Worm (Caenorhabditis elegans) whole organism, L4 larva: Measurements from ENCODE around the gene mrps-23.

ENCODE experiments used
- F49E8.2 ChIP-seq: sonication (generic microtip); optimal IDR thresholded peaks from 2 replicates; lab custom pipeline; 2016; ENCODE audit warnings: missing compliant biosample characterization, mild to moderate bottlenecking, missing genetic modification characterization, borderline replicate concordance
- T20F7.1 ChIP-seq: fragments of 200-800 bp; sonication (Bioruptor generic); optimal IDR thresholded peaks from 2 replicates; lab custom pipeline; 2018; ENCODE audit warnings: mild to moderate bottlenecking, missing genetic modification characterization, missing compliant biosample characterization
- T26A8.4 ChIP-seq: fragments of 200-800 bp; sonication (Bioruptor generic); IDR thresholded peaks from 2 replicates; pipeline ENCODE4 v1.3.6; 2022; ENCODE audit warnings: missing genetic modification characterization, missing compliant biosample characterization
- Y105C5A.15 ChIP-seq: fragments of 200-800 bp; sonication (Bioruptor generic); IDR thresholded peaks from 2 replicates; pipeline ENCODE4 v1.3.6; 2022; ENCODE audit warnings: missing genetic modification characterization, missing compliant biosample characterization
- Y48G9A.11 ChIP-seq: fragments of 200-800 bp; sonication (Bioruptor generic); IDR thresholded peaks from 2 replicates; pipeline ENCODE4 v1.3.6; 2022; ENCODE audit warnings: missing genetic modification reagents, missing genetic modification characterization, missing compliant biosample characterization
- Y5F2A.4 ChIP-seq: fragments of 200-800 bp; sonication (Bioruptor generic); optimal IDR thresholded peaks from 2 replicates; lab custom pipeline; 2018; ENCODE audit warnings: mild to moderate bottlenecking, missing genetic modification characterization, missing compliant biosample characterization
- ceh-20 ChIP-seq: fragments of 200-800 bp; sonication (Bioruptor generic); IDR thresholded peaks from 2 replicates; pipeline ENCODE4 v1.3.6; 2022; ENCODE audit warnings: missing genetic modification reagents, missing genetic modification characterization, missing compliant biosample characterization
- ceh-32 ChIP-seq: sonication (generic microtip); optimal IDR thresholded peaks from 2 replicates; lab custom pipeline; 2016; ENCODE audit warnings: mild to moderate bottlenecking, missing genetic modification characterization, missing compliant biosample characterization; ENCODE audit not compliant: poor library complexity
- ceh-82 ChIP-seq: sonication (generic microtip); optimal IDR thresholded peaks from 2 replicates; lab custom pipeline; 2017; ENCODE audit warnings: missing biosample characterization, missing genetic modification characterization
- ctbp-1 ChIP-seq: fragments of 200-800 bp; sonication (Bioruptor generic); IDR thresholded peaks from 2 replicates; pipeline ENCODE4 v1.3.6; 2022; ENCODE audit warnings: missing genetic modification reagents, missing genetic modification characterization, missing compliant biosample characterization
- daf-16 ChIP-seq, 3 experiments: sonication (generic microtip); optimal IDR thresholded peaks; 2 replicates each; lab custom pipeline; 2016 to 2017; ENCODE audit warnings: missing genetic modification characterization in 3 of 3, missing genetic modification reagents in 3 of 3, mild to moderate bottlenecking in 2 of 3, missing compliant biosample characterization in 2 of 3, missing biosample characterization in 1 of 3, moderate library complexity in 1 of 3
- dpl-1 ChIP-seq: fragments of 150-350 bp; optimal IDR thresholded peaks from 2 replicates; lab custom pipeline; 2014; ENCODE audit warnings: missing biosample characterization, missing genetic modification reagents, missing genetic modification characterization
- dve-1 ChIP-seq: sonication (generic microtip); optimal IDR thresholded peaks from 2 replicates; lab custom pipeline; 2017; ENCODE audit warnings: antibody characterized with exemption, mild to moderate bottlenecking, missing genetic modification characterization, missing compliant biosample characterization; ENCODE audit not compliant: insufficient read depth
- gei-8 ChIP-seq: fragments of 200-800 bp; sonication (Bioruptor generic); optimal IDR thresholded peaks from 2 replicates; lab custom pipeline; 2018; ENCODE audit warnings: mild to moderate bottlenecking, missing genetic modification characterization, missing compliant biosample characterization
- hif-1 ChIP-seq, 2 experiments: sonication (generic microtip); optimal IDR thresholded peaks; 2 replicates each; lab custom pipeline; 2016 to 2017; ENCODE audit warnings: missing compliant biosample characterization in 2 of 2, missing genetic modification characterization in 2 of 2, missing genetic modification reagents in 2 of 2, missing genotype in 2 of 2, mild to moderate bottlenecking in 1 of 2
- hlh-11 ChIP-seq: fragments of 200-800 bp; sonication (Bioruptor generic); optimal IDR thresholded peaks from 2 replicates; lab custom pipeline; 2018; ENCODE audit warnings: mild to moderate bottlenecking, missing genetic modification characterization, missing compliant biosample characterization
- lin-1 ChIP-seq: fragments of 200-800 bp; sonication (Bioruptor generic); IDR thresholded peaks from 2 replicates; pipeline ENCODE4 v1.3.6; 2022; ENCODE audit warnings: missing genetic modification reagents, missing genetic modification characterization, missing compliant biosample characterization
- lin-13 ChIP-seq: fragments of 150-350 bp; optimal IDR thresholded peaks from 2 replicates; lab custom pipeline; 2014; ENCODE audit warnings: missing biosample characterization, missing genetic modification reagents, missing genetic modification characterization
- lin-38 ChIP-seq: fragments of 200-800 bp; sonication (Bioruptor generic); IDR thresholded peaks from 2 replicates; pipeline ENCODE4 v1.3.6; 2022; ENCODE audit warnings: missing genetic modification reagents, missing genetic modification characterization, missing compliant biosample characterization
- lir-3 ChIP-seq: sonication (generic microtip); optimal IDR thresholded peaks from 2 replicates; lab custom pipeline; 2016; ENCODE audit warnings: mild to moderate bottlenecking, missing genetic modification characterization, missing compliant biosample characterization
- lsy-2 ChIP-seq, 2 experiments: fragments of 150-350 bp in 1 of 2; sonication (generic microtip) in 1 of 2; optimal IDR thresholded peaks; 2 replicates each; lab custom pipeline; 2014 to 2017; ENCODE audit warnings: missing biosample characterization in 2 of 2, missing genetic modification characterization in 2 of 2
- madf-5 ChIP-seq, 2 experiments: fragments of 200-800 bp; sonication (Bioruptor generic); IDR thresholded peaks; 2 replicates each; pipeline ENCODE4 v1.3.6; 2022; ENCODE audit warnings: missing compliant biosample characterization in 2 of 2, missing genetic modification characterization in 2 of 2
- madf-9 ChIP-seq: fragments of 200-800 bp; sonication (Bioruptor generic); conservative IDR thresholded peaks from 2 replicates; pipeline ENCODE4 v1.3.6; 2022; ENCODE audit warnings: missing genetic modification reagents, missing genetic modification characterization, missing compliant biosample characterization
- mes-2 ChIP-seq: sonication (generic microtip); optimal IDR thresholded peaks from 2 replicates; lab custom pipeline; 2016; ENCODE audit warnings: missing genotype, mild to moderate bottlenecking, missing genetic modification characterization, missing compliant biosample characterization; ENCODE audit not compliant: poor library complexity, severe bottlenecking
- nhr-10 ChIP-seq: fragments of 150-350 bp; optimal IDR thresholded peaks from 2 replicates; lab custom pipeline; 2014; ENCODE audit warnings: missing biosample characterization, missing genetic modification characterization
- nhr-237 ChIP-seq: sonication (generic microtip); optimal IDR thresholded peaks from 2 replicates; lab custom pipeline; 2017; ENCODE audit warnings: missing biosample characterization, missing genetic modification characterization
- nhr-28 ChIP-seq: fragments of 150-350 bp; optimal IDR thresholded peaks from 2 replicates; lab custom pipeline; 2014; ENCODE audit warnings: missing biosample characterization, missing genetic modification characterization
- nhr-42 ChIP-seq: fragments of 200-800 bp; sonication (Bioruptor generic); IDR thresholded peaks from 2 replicates; pipeline ENCODE4 v1.3.6; 2022; ENCODE audit warnings: missing genetic modification characterization, missing compliant biosample characterization
- nhr-6 ChIP-seq: fragments of 150-350 bp; optimal IDR thresholded peaks from 2 replicates; lab custom pipeline; 2014; ENCODE audit warnings: missing biosample characterization, missing genetic modification characterization
- pha-4 ChIP-seq, 2 experiments: fragments of 150-350 bp in 1 of 2; fragments of 200-800 bp in 1 of 2; sonication (Bioruptor generic) in 1 of 2; IDR thresholded peaks in 1 of 2; optimal IDR thresholded peaks in 1 of 2; 2 replicates each; pipeline versions ENCODE4 v1.3.6 to Lab custom; 2014 to 2022; ENCODE audit warnings: missing genetic modification characterization in 2 of 2, missing genetic modification reagents in 2 of 2, missing biosample characterization in 1 of 2, missing compliant biosample characterization in 1 of 2
- pqm-1 ChIP-seq: sonication (generic microtip); optimal IDR thresholded peaks from 2 replicates; lab custom pipeline; 2017; ENCODE audit warnings: missing biosample characterization, missing genetic modification characterization
- snpc-4 ChIP-seq: fragments of 150-350 bp; optimal IDR thresholded peaks from 2 replicates; lab custom pipeline; 2014; ENCODE audit warnings: missing biosample characterization, missing genetic modification characterization
- spr-1 ChIP-seq: sonication (generic microtip); optimal IDR thresholded peaks from 2 replicates; lab custom pipeline; 2016; ENCODE audit warnings: mild to moderate bottlenecking, missing genetic modification characterization, missing compliant biosample characterization
- spr-3 ChIP-seq: fragments of 200-800 bp; sonication (Bioruptor generic); optimal IDR thresholded peaks from 2 replicates; lab custom pipeline; 2018; ENCODE audit warnings: mild to moderate bottlenecking, missing genetic modification characterization, missing compliant biosample characterization
- tra-1 ChIP-seq: fragments of 200-800 bp; sonication (Bioruptor generic); IDR thresholded peaks from 2 replicates; pipeline ENCODE4 v1.3.6; 2022; ENCODE audit warnings: missing genetic modification reagents, missing genetic modification characterization, missing compliant biosample characterization
- unc-62 ChIP-seq, 3 experiments: fragments of 150-350 bp in 1 of 3; sonication (generic microtip); optimal IDR thresholded peaks in 2 of 3; peaks in 1 of 3; 1 replicate in 1 of 3; 2 replicates in 2 of 3; lab custom pipeline; 2014 to 2017; ENCODE audit warnings: missing biosample characterization in 3 of 3, missing genetic modification characterization in 3 of 3, missing genetic modification reagents in 3 of 3, missing genotype in 1 of 3
- zfp-2 ChIP-seq: sonication (generic microtip); optimal IDR thresholded peaks from 2 replicates; lab custom pipeline; 2016; ENCODE audit warnings: mild to moderate bottlenecking, missing genetic modification characterization, missing compliant biosample characterization
- zip-11 ChIP-seq: fragments of 200-800 bp; sonication (Bioruptor generic); IDR thresholded peaks from 2 replicates; pipeline ENCODE4 v1.3.6; 2022; ENCODE audit warnings: missing genetic modification characterization, missing compliant biosample characterization
- ztf-11 ChIP-seq: fragments of 150-350 bp; optimal IDR thresholded peaks from 2 replicates; lab custom pipeline; 2014; ENCODE audit warnings: missing biosample characterization, missing genetic modification characterization
- ztf-7 ChIP-seq: fragments of 150-350 bp; optimal IDR thresholded peaks from 2 replicates; lab custom pipeline; 2014; ENCODE audit warnings: missing biosample characterization, missing genetic modification characterization

Gene mrps-23

ce11 chrIII:9523581-9523980, at the start of gene mrps-23:
Gene mrps-23 (minus strand): TSS chrIII:9523672.
- no peak for TF ChIP-seq lin-1 (GFP tag; lab: Robert Waterston, UW)
- peak; percentile 14 for TF ChIP-seq dpl-1 (GFP tag; lab: Kevin White, UChicago)
- no peak for TF ChIP-seq madf-9 (GFP tag; lab: Robert Waterston, UW)
- TF ChIP-seq spr-1 (tag; lab: Kevin White, UChicago) = peak; percentile 12
- TF ChIP-seq lsy-2 (tag; optimal IDR thresholded peaks at IDR 0.05; lab: Kevin White, UChicago) = peak in 1 of 2 experiments; percentile 42
- peak; percentile 4 for TF ChIP-seq hlh-11 (tag; lab: Kevin White, UChicago)
- TF ChIP-seq ceh-20 (GFP tag; lab: Robert Waterston, UW) = no peak
- TF ChIP-seq daf-16 (GFP tag; optimal IDR thresholded peaks at IDR 0.05; lab: Kevin White, UChicago) = no peak
- peak; percentile 5 for TF ChIP-seq daf-16 (tag; optimal IDR thresholded peaks at IDR 0.05; lab: Kevin White, UChicago)
- TF ChIP-seq ceh-82 (tag; lab: Kevin White, UChicago) = no peak
- peak; percentile 60 for TF ChIP-seq mes-2 (tag; lab: Kevin White, UChicago)
- peak; percentile 41 for TF ChIP-seq lin-38 (GFP tag; lab: Robert Waterston, UW)
- peak; percentile 11 for TF ChIP-seq dve-1 (tag; lab: Kevin White, UChicago)

ce11 chrIII:9570869-9571268, 47.4 kb upstream of the mrps-23 start:
- TF ChIP-seq pqm-1 (no peak), Y105C5A.15 (GFP tag; lab: Robert Waterston, UW) (no peak), dpl-1 (GFP tag; lab: Kevin White, UChicago) (peak; percentile 85), Y5F2A.4 (GFP tag; lab: Kevin White, UChicago) (no peak), ctbp-1 (GFP tag; lab: Robert Waterston, UW) (no peak), T20F7.1 (GFP tag; lab: Kevin White, UChicago) (no peak), ceh-32 (tag; lab: Kevin White, UChicago) (no peak), lin-13 (GFP tag; lab: Kevin White, UChicago) (no peak), lsy-2 (tag; optimal IDR thresholded peaks at IDR 0.05; lab: Kevin White, UChicago) (peak in 1 of 2 experiments; percentile 54), pha-4 (GFP tag; IDR thresholded peaks at IDR 0.05; lab: Robert Waterston, UW) (no peak), pha-4 (tag; optimal IDR thresholded peaks at IDR 0.05; lab: Kevin White, UChicago) (no peak), spr-3 (no peak), mes-2 (tag; lab: Kevin White, UChicago) (peak; percentile 13), gei-8 (GFP tag; lab: Kevin White, UChicago) (no peak), zip-11 (GFP tag; lab: Robert Waterston, UW) (no peak), ztf-7 (tag; lab: Kevin White, UChicago) (no peak), nhr-10 (tag; lab: Kevin White, UChicago) (no peak), nhr-6 (no peak), lin-1 (GFP tag; lab: Robert Waterston, UW) (no peak), T26A8.4 (peak; percentile 21; the same call in 1 of the 2 replicates), ztf-11 (no peak), ceh-20 (GFP tag; lab: Robert Waterston, UW) (no peak), lin-38 (GFP tag; lab: Robert Waterston, UW) (peak; percentile 42; the same call in 1 of the 2 replicates), hif-1 (tag; optimal IDR thresholded peaks at IDR 0.05; lab: Kevin White, UChicago) (no peak), lir-3 (tag; lab: Kevin White, UChicago) (no peak)
- TF ChIP-seq, all 104 proteins: peak for 5

ce11 chrIII:9568451-9568850, 45.0 kb upstream of the mrps-23 start, which contains the start of gene C48B4.13:
Gene C48B4.13 (plus strand): TSS chrIII:9568751.
- no peak for TF ChIP-seq nhr-42 (GFP tag; lab: Robert Waterston, UW)
- no peak for TF ChIP-seq nhr-28 (tag; lab: Kevin White, UChicago)
- no peak for TF ChIP-seq madf-5 (GFP tag; IDR thresholded peaks at IDR 0.05; lab: Robert Waterston, UW)
- no peak for TF ChIP-seq Y5F2A.4 (GFP tag; lab: Kevin White, UChicago)
- no peak for TF ChIP-seq Y105C5A.15 (GFP tag; lab: Robert Waterston, UW)
- no peak for TF ChIP-seq tra-1 (GFP tag; lab: Robert Waterston, UW)
- no peak for TF ChIP-seq gei-8 (GFP tag; lab: Kevin White, UChicago)
- TF ChIP-seq madf-9 (GFP tag; lab: Robert Waterston, UW) = no peak
- no peak for TF ChIP-seq zfp-2 (tag; lab: Kevin White, UChicago)
- no peak for TF ChIP-seq F49E8.2
- no peak for TF ChIP-seq Y48G9A.11 (GFP tag; lab: Robert Waterston, UW)
- TF ChIP-seq ceh-20 (GFP tag; lab: Robert Waterston, UW) = no peak
- no peak for TF ChIP-seq nhr-237 (tag; lab: Kevin White, UChicago)
- no peak for TF ChIP-seq unc-62 (GFP tag; optimal IDR thresholded peaks at IDR 0.05 in 1 of 2; lab: Kevin White, UChicago)
- no peak for TF ChIP-seq unc-62 (tag; optimal IDR thresholded peaks at IDR 0.05; lab: Kevin White, UChicago)
- TF ChIP-seq lin-38 (GFP tag; lab: Robert Waterston, UW) = no peak
- TF ChIP-seq snpc-4 (tag; lab: Kevin White, UChicago) = no peak
